Fruit fly (Drosophila melanogaster) whole organism, embryonic: Measurements from ENCODE around the gene CG10943.
A peak's percentile ranks its signal among the peaks of the same experiment; 100 is the strongest.

ENCODE experiments used
- Blimp-1 ChIP-seq: fragments of 200-800 bp; sonication (Bioruptor generic); optimal IDR thresholded peaks from 3 replicates; lab custom pipeline; 2018; ENCODE audit warnings: missing biosample characterization, missing genetic modification characterization, mild to moderate bottlenecking, moderate library complexity, missing genetic modification reagents
- CG10274 ChIP-seq: fragments of 200-800 bp; sonication (Bioruptor generic); optimal IDR thresholded peaks from 3 replicates; lab custom pipeline; 2017; ENCODE audit warnings: missing biosample characterization, mild to moderate bottlenecking, missing genetic modification characterization
- CG15269 ChIP-seq: fragments of 200-800 bp; sonication (Bioruptor generic); optimal IDR thresholded peaks from 2 replicates; lab custom pipeline; 2018; ENCODE audit warnings: missing biosample characterization, mild to moderate bottlenecking, missing genetic modification characterization, moderate library complexity
- CG34224 ChIP-seq: fragments of 200-800 bp; sonication (Bioruptor generic); IDR thresholded peaks from 3 replicates; pipeline ENCODE4 v1.3.6; 2022; ENCODE audit warnings: missing biosample characterization, missing genetic modification characterization; ENCODE audit not compliant: partially characterized antibody
- CG4404 ChIP-seq: fragments of 200-800 bp; sonication (Bioruptor generic); IDR thresholded peaks from 2 replicates; pipeline ENCODE4 v1.3.6; 2022; ENCODE audit warnings: missing biosample characterization, missing genetic modification characterization
- CrebB ChIP-seq: fragments of 200-800 bp; sonication (Bioruptor generic); optimal IDR thresholded peaks from 3 replicates; lab custom pipeline; 2018; ENCODE audit warnings: missing biosample characterization, mild to moderate bottlenecking, missing genetic modification characterization
- Nf-YC ChIP-seq: fragments of 200-800 bp; optimal IDR thresholded peaks from 3 replicates; lab custom pipeline; 2019; ENCODE audit warnings: missing biosample characterization, mild to moderate bottlenecking, missing genetic modification characterization, moderate library complexity
- ase ChIP-seq: fragments of 200-800 bp; sonication (Bioruptor generic); IDR thresholded peaks from 3 replicates; pipeline ENCODE4 v1.3.6; 2022; ENCODE audit warnings: missing biosample characterization, missing genetic modification characterization
- btn ChIP-seq: fragments of 200-800 bp; sonication (Bioruptor generic); optimal IDR thresholded peaks from 2 replicates; lab custom pipeline; 2016; ENCODE audit warnings: missing biosample characterization, missing genetic modification characterization
- jing ChIP-seq: fragments of 200-800 bp; sonication (Bioruptor generic); optimal IDR thresholded peaks from 2 replicates; lab custom pipeline; 2018; ENCODE audit warnings: missing biosample characterization, mild to moderate bottlenecking, missing genetic modification characterization
- prd ChIP-seq, 3 experiments: fragments of >200 bp in 2 of 3; fragments of 200-800 bp in 1 of 3; sonication (Bioruptor generic) in 1 of 3; optimal IDR thresholded peaks in 2 of 3; IDR thresholded peaks in 1 of 3; 2 replicates in 2 of 3; 3 replicates in 1 of 3; pipeline versions ENCODE4 v1.3.6 to Lab custom; 2017 to 2022; ENCODE audit warnings: missing biosample characterization in 1 of 3, missing genetic modification characterization in 1 of 3
- psq ChIP-seq: fragments of 200-800 bp; sonication (Bioruptor generic); optimal IDR thresholded peaks from 2 replicates; lab custom pipeline; 2017; ENCODE audit warnings: missing biosample characterization, missing genetic modification characterization

dm6 chr3L:12843056-12843799, 19.5 kb downstream of the CG10943 start, which contains the start of gene nebu:
- peak; percentile 82 for TF ChIP-seq CG10274
- peak; percentile 94; the same call in 2 of the 3 replicates for TF ChIP-seq ase (GFP tag; lab: Robert Waterston, UW)
- peak; percentile 67 for TF ChIP-seq psq
- no peak for TF ChIP-seq prd (optimal IDR thresholded peaks at IDR 0.05; lab: Kevin White, UChicago)
- peak; percentile 97 for TF ChIP-seq prd (GFP tag; IDR thresholded peaks at IDR 0.05; lab: Robert Waterston, UW)
- TF ChIP-seq CG15269, result peak; percentile 97
- TF ChIP-seq CG34224 (GFP tag; lab: Robert Waterston, UW), result no peak
- TF ChIP-seq jing, result peak; percentile 86
- no peak; the same call in 1 of the 2 replicates for TF ChIP-seq CG4404 (GFP tag; lab: Robert Waterston, UW)
- peak; percentile 95 for TF ChIP-seq CrebB
- TF ChIP-seq Nf-YC, result peak; percentile 81
- TF ChIP-seq btn (GFP tag; lab: Kevin White, UChicago), result peak; percentile 81
- peak; percentile 88 for TF ChIP-seq Blimp-1
